Fruit fly (Drosophila melanogaster) whole organism, wandering third instar larva: ENCODE data around the gene CG46463.
A peak's percentile ranks its signal among the peaks of the same experiment; 100 is the strongest.

ENCODE experiments used
- Abd-B ChIP-seq: fragments of >200 bp; optimal IDR thresholded peaks from 2 replicates; lab custom pipeline; 2017; ENCODE audit warnings: missing biosample characterization, missing genetic modification characterization
- CG9705 ChIP-seq: fragments of 200-800 bp; sonication (Bioruptor generic); optimal IDR thresholded peaks from 2 replicates; lab custom pipeline; 2018; ENCODE audit warnings: missing biosample characterization, mild to moderate bottlenecking, missing genetic modification characterization
- CrebA ChIP-seq: fragments of 200-800 bp; sonication (Bioruptor generic); optimal IDR thresholded peaks from 2 replicates; lab custom pipeline; 2016; ENCODE audit warnings: missing biosample characterization, mild to moderate bottlenecking, missing genetic modification characterization, borderline replicate concordance
- Dfd ChIP-seq: fragments of >200 bp; optimal IDR thresholded peaks from 2 replicates; lab custom pipeline; 2017; ENCODE audit warnings: missing biosample characterization, missing genetic modification characterization
- Dif ChIP-seq: fragments of 200-275, 200-300 bp; sonication (Bioruptor generic); optimal IDR thresholded peaks from 2 replicates; lab custom pipeline; 2018; ENCODE audit warnings: missing biosample characterization, missing genetic modification characterization; ENCODE audit not compliant: partially characterized antibody
- GATAd ChIP-seq: sonication (Bioruptor generic); optimal IDR thresholded peaks from 2 replicates; lab custom pipeline; 2016; ENCODE audit warnings: missing biosample characterization, missing genetic modification characterization
- HLH106 ChIP-seq: fragments of 200-800 bp; optimal IDR thresholded peaks from 3 replicates; lab custom pipeline; 2019; ENCODE audit warnings: missing biosample characterization, mild to moderate bottlenecking, missing genetic modification characterization, moderate library complexity
- Hnf4 ChIP-seq: fragments of 200-800 bp; sonication (Bioruptor generic); optimal IDR thresholded peaks from 2 replicates; lab custom pipeline; 2016; ENCODE audit warnings: missing biosample characterization, mild to moderate bottlenecking, missing genetic modification characterization
- Hr78 ChIP-seq: fragments of >200 bp; optimal IDR thresholded peaks from 2 replicates; lab custom pipeline; 2017; ENCODE audit warnings: missing biosample characterization, missing genetic modification characterization
- Hr83 ChIP-seq: fragments of 200-300 bp; sonication (Bioruptor generic); optimal IDR thresholded peaks from 2 replicates; lab custom pipeline; 2016; ENCODE audit warnings: missing biosample characterization, mild to moderate bottlenecking, missing genetic modification characterization, moderate library complexity; ENCODE audit not compliant: poor library complexity, severe bottlenecking
- Jra ChIP-seq: sonication (Bioruptor generic); optimal IDR thresholded peaks from 2 replicates; lab custom pipeline; 2016; ENCODE audit warnings: missing biosample characterization, missing genetic modification characterization
- Mio ChIP-seq: sonication (Bioruptor generic); optimal IDR thresholded peaks from 2 replicates; lab custom pipeline; 2016; ENCODE audit warnings: missing biosample characterization, missing genetic modification characterization
- Myc ChIP-seq: fragments of >200 bp; optimal IDR thresholded peaks from 2 replicates; lab custom pipeline; 2017
- N ChIP-seq: fragments of >200 bp; optimal IDR thresholded peaks from 2 replicates; lab custom pipeline; 2018; ENCODE audit warnings: missing biosample characterization, missing external identifiers, missing genetic modification characterization
- OdsH ChIP-seq: fragments of 200-800 bp; sonication (Bioruptor generic); optimal IDR thresholded peaks from 2 replicates; lab custom pipeline; 2016; ENCODE audit warnings: missing biosample characterization, mild to moderate bottlenecking, missing genetic modification characterization
- Rel ChIP-seq, 2 experiments: fragments of 200-800 bp; sonication (Bioruptor generic) in 1 of 2; optimal IDR thresholded peaks; 2 replicates in 1 of 2; 3 replicates in 1 of 2; lab custom pipeline; 2016 to 2019; ENCODE audit warnings: mild to moderate bottlenecking in 2 of 2, missing biosample characterization in 2 of 2, missing genetic modification characterization in 2 of 2, moderate library complexity in 1 of 2
- Sp1 ChIP-seq: fragments of 200-800 bp; sonication (Bioruptor generic); optimal IDR thresholded peaks from 3 replicates; lab custom pipeline; 2019; ENCODE audit warnings: missing biosample characterization, mild to moderate bottlenecking, missing genetic modification characterization, moderate library complexity
- Vsx2 ChIP-seq: fragments of 200-300, 225-300 bp; sonication (Bioruptor generic); optimal IDR thresholded peaks from 2 replicates; lab custom pipeline; 2018; ENCODE audit warnings: missing biosample characterization, missing genetic modification characterization; ENCODE audit not compliant: partially characterized antibody
- br ChIP-seq: fragments of 200-800 bp; sonication (Bioruptor generic); optimal IDR thresholded peaks from 2 replicates; lab custom pipeline; 2016; ENCODE audit warnings: missing biosample characterization, missing genetic modification characterization
- brk ChIP-seq: fragments of 200-800 bp; sonication (Bioruptor generic); optimal IDR thresholded peaks from 2 replicates; lab custom pipeline; 2016; ENCODE audit warnings: missing biosample characterization, mild to moderate bottlenecking, missing genetic modification characterization
- dl ChIP-seq, 2 experiments: fragments of 175-275, 200-275 bp in 1 of 2; fragments of 200-275 bp in 1 of 2; sonication (Bioruptor generic); optimal IDR thresholded peaks; lab custom pipeline; 2018; ENCODE audit warnings: mild to moderate bottlenecking in 2 of 2, missing biosample characterization in 2 of 2, missing genetic modification characterization in 2 of 2, moderate library complexity in 2 of 2; ENCODE audit not compliant: partially characterized antibody in 2 of 2, insufficient read depth in 1 of 2
- dsf ChIP-seq: sonication (Bioruptor generic); optimal IDR thresholded peaks from 2 replicates; lab custom pipeline; 2016; ENCODE audit warnings: missing biosample characterization, missing genetic modification characterization, borderline replicate concordance
- ey ChIP-seq: fragments of 200-800 bp; sonication (Bioruptor generic); optimal IDR thresholded peaks from 2 replicates; lab custom pipeline; 2016; ENCODE audit warnings: missing biosample characterization, missing genetic modification characterization
- foxo ChIP-seq, 2 experiments: fragments of 200-800 bp; sonication (Bioruptor generic); optimal IDR thresholded peaks; 2 replicates in 1 of 2; 3 replicates in 1 of 2; lab custom pipeline; 2016 to 2017; ENCODE audit warnings: missing biosample characterization in 2 of 2, missing genetic modification characterization in 2 of 2
- fru ChIP-seq: fragments of 200-800 bp; sonication (Bioruptor generic); optimal IDR thresholded peaks from 3 replicates; lab custom pipeline; 2016; ENCODE audit warnings: missing biosample characterization, mild to moderate bottlenecking, missing genetic modification characterization
- h ChIP-seq: fragments of 200-800 bp; sonication (Bioruptor generic); optimal IDR thresholded peaks from 3 replicates; lab custom pipeline; 2016; ENCODE audit warnings: missing biosample characterization, mild to moderate bottlenecking, missing genetic modification characterization
- jim ChIP-seq: fragments of 175-275, 200-325 bp; sonication (Bioruptor generic); optimal IDR thresholded peaks from 2 replicates; lab custom pipeline; 2016; ENCODE audit warnings: missing biosample characterization, mild to moderate bottlenecking, missing genetic modification characterization
- lola ChIP-seq: fragments of >200 bp; optimal IDR thresholded peaks from 2 replicates; lab custom pipeline; 2017; ENCODE audit warnings: missing biosample characterization, missing genetic modification characterization
- pan ChIP-seq: fragments of >200 bp; optimal IDR thresholded peaks from 2 replicates; lab custom pipeline; 2017
- psq ChIP-seq: fragments of 200-800 bp; sonication (Bioruptor generic); optimal IDR thresholded peaks from 3 replicates; lab custom pipeline; 2017; ENCODE audit warnings: missing biosample characterization, mild to moderate bottlenecking, missing genetic modification characterization, moderate library complexity
- rgr ChIP-seq: fragments of 200-800 bp; sonication (Bioruptor generic); optimal IDR thresholded peaks from 3 replicates; lab custom pipeline; 2016; ENCODE audit warnings: missing biosample characterization, mild to moderate bottlenecking, missing genetic modification characterization
- sage ChIP-seq: fragments of 200-800 bp; sonication (Bioruptor generic); optimal IDR thresholded peaks from 2 replicates; lab custom pipeline; 2016; ENCODE audit warnings: missing biosample characterization, mild to moderate bottlenecking, missing genetic modification characterization
- sv ChIP-seq: fragments of 200-800 bp; sonication (Bioruptor generic); optimal IDR thresholded peaks from 3 replicates; lab custom pipeline; 2016; ENCODE audit warnings: missing biosample characterization, missing genetic modification characterization
- tai ChIP-seq: sonication (Bioruptor generic); optimal IDR thresholded peaks from 2 replicates; lab custom pipeline; 2016; ENCODE audit warnings: missing biosample characterization, missing genetic modification characterization
- woc ChIP-seq: sonication (Bioruptor generic); optimal IDR thresholded peaks from 2 replicates; lab custom pipeline; 2016; ENCODE audit warnings: missing biosample characterization, mild to moderate bottlenecking, missing genetic modification characterization

CG46463 gene

dm6 chr3L:3423006-3423405 lies 38.1 kb upstream of the CG46463 start (continued):
- peak in 1 of 2 experiments; percentile 69 for TF ChIP-seq foxo (GFP tag; optimal IDR thresholded peaks at IDR 0.05; lab: Kevin White, UChicago)
- no peak for TF ChIP-seq tai (GFP tag; lab: Kevin White, UChicago)
- no peak for TF ChIP-seq Dfd
- TF ChIP-seq woc (GFP tag; lab: Kevin White, UChicago) = peak; percentile 56
- TF ChIP-seq rgr = peak; percentile 55
- TF ChIP-seq Abd-B = no peak
- TF ChIP-seq, all 38 proteins: peak for 14

dm6 chr3L:3424846-3425245 lies 36.3 kb upstream of the CG46463 start, which contains the start of gene sty:
Gene sty (minus strand): TSS chr3L:3424935.
- TF ChIP-seq brk = no peak
- no peak for TF ChIP-seq Hr83 (GFP tag; lab: Kevin White, UChicago)
- TF ChIP-seq fru = no peak
- no peak for TF ChIP-seq pan (lab: Kevin White, UChicago)
- no peak for TF ChIP-seq lola (GFP tag; lab: Kevin White, UChicago)
- no peak for TF ChIP-seq woc (GFP tag; lab: Kevin White, UChicago)
- TF ChIP-seq Jra (GFP tag; lab: Kevin White, UChicago) = no peak
- TF ChIP-seq sage (GFP tag; lab: Kevin White, UChicago) = no peak
- no peak for TF ChIP-seq dl (GFP tag; optimal IDR thresholded peaks at IDR 0.05; lab: Kevin White, UChicago; ENCODE audit: insufficient read depth in 1 of 2, partially characterized antibody in 2 of 2)
- TF ChIP-seq Vsx2 = no peak

- TF ChIP-seq GATAd (GFP tag; lab: Kevin White, UChicago) (no peak), Hr78 (no peak), CG9705 (no peak), Vsx2 (no peak), OdsH (no peak), pan (lab: Kevin White, UChicago) (no peak), jim (GFP tag; lab: Kevin White, UChicago) (no peak), Jra (GFP tag; lab: Kevin White, UChicago) (no peak), Rel (GFP tag; optimal IDR thresholded peaks at IDR 0.05; lab: Kevin White, UChicago) (no peak), Rel (tag; optimal IDR thresholded peaks at IDR 0.05; lab: Kevin White, UChicago) (no peak), lola (GFP tag; lab: Kevin White, UChicago) (no peak), Myc (no peak), Hr83 (GFP tag; lab: Kevin White, UChicago) (no peak)
Measured at dm6 chr3L:3427037-3427436, 34.1 kb upstream of the CG46463 start.

dm6 chr3L:3431061-3431648 lies 30.0 kb upstream of the CG46463 start:
- TF ChIP-seq fru (no peak), Hnf4 (GFP tag; lab: Kevin White, UChicago) (no peak), Myc (no peak), Mio (no peak), Hr78 (no peak), dsf (no peak), woc (GFP tag; lab: Kevin White, UChicago) (no peak), N (GFP tag; lab: Kevin White, UChicago) (no peak)
- TF ChIP-seq, all 38 proteins: peak for 0

dm6 chr3L:3432656-3433344 lies 28.3 kb upstream of the CG46463 start:
- TF ChIP-seq CG9705 = peak; percentile 8
- no peak for TF ChIP-seq Myc
- peak; percentile 77 for TF ChIP-seq OdsH
- peak; percentile 60 for TF ChIP-seq Hnf4 (GFP tag; lab: Kevin White, UChicago)
- TF ChIP-seq Dif (GFP tag; lab: Kevin White, UChicago) = no peak
- TF ChIP-seq fru = peak; percentile 77
- TF ChIP-seq h (GFP tag; lab: Kevin White, UChicago) = peak; percentile 82
- TF ChIP-seq Sp1 (GFP tag; lab: Kevin White, UChicago) = peak; percentile 82
- no peak for TF ChIP-seq Hr78
- TF ChIP-seq br (GFP tag; lab: Kevin White, UChicago) = peak; percentile 63
- TF ChIP-seq Mio = no peak
- TF ChIP-seq Rel (GFP tag; optimal IDR thresholded peaks at IDR 0.05; lab: Kevin White, UChicago) = no peak
- peak; percentile 15 for TF ChIP-seq Rel (tag; optimal IDR thresholded peaks at IDR 0.05; lab: Kevin White, UChicago)
- peak; percentile 71 for TF ChIP-seq ey
- peak in 1 of 2 experiments; percentile 85 for TF ChIP-seq foxo (GFP tag; optimal IDR thresholded peaks at IDR 0.05; lab: Kevin White, UChicago)
- TF ChIP-seq Hr83 (GFP tag; lab: Kevin White, UChicago) = no peak
- TF ChIP-seq jim (GFP tag; lab: Kevin White, UChicago) = no peak
- TF ChIP-seq psq = peak; percentile 74
- no peak for TF ChIP-seq CrebA (GFP tag; lab: Kevin White, UChicago)
- TF ChIP-seq dsf = no peak
- peak; percentile 74 for TF ChIP-seq sage (GFP tag; lab: Kevin White, UChicago)
- peak; percentile 79 for TF ChIP-seq HLH106 (tag; lab: Kevin White, UChicago)
- TF ChIP-seq rgr = peak; percentile 85
- TF ChIP-seq N (GFP tag; lab: Kevin White, UChicago) = no peak
- TF ChIP-seq Dfd = no peak
- TF ChIP-seq woc (GFP tag; lab: Kevin White, UChicago) = no peak
- peak; percentile 62 for TF ChIP-seq sv (GFP tag; lab: Kevin White, UChicago)
- TF ChIP-seq lola (GFP tag; lab: Kevin White, UChicago) = no peak
- TF ChIP-seq pan (lab: Kevin White, UChicago) = no peak
- no peak for TF ChIP-seq dl (GFP tag; optimal IDR thresholded peaks at IDR 0.05; lab: Kevin White, UChicago; ENCODE audit: insufficient read depth in 1 of 2, partially characterized antibody in 2 of 2)
- no peak for TF ChIP-seq Vsx2
- peak; percentile 56 for TF ChIP-seq tai (GFP tag; lab: Kevin White, UChicago)
- peak; percentile 51 for TF ChIP-seq brk
